Worm (Caenorhabditis elegans) whole organism, L4/young adult: ENCODE data around the gene clec-142.

ENCODE experiments used
- W03F9.2 ChIP-seq: fragments of 150-350 bp; optimal IDR thresholded peaks from 2 replicates; lab custom pipeline; 2014; ENCODE audit warnings: missing biosample characterization, missing genetic modification characterization
- dao-5 ChIP-seq: sonication (generic microtip); optimal IDR thresholded peaks from 2 replicates; lab custom pipeline; 2016; ENCODE audit warnings: missing genotype, missing genetic modification characterization, moderate library complexity, missing compliant biosample characterization
- him-1 ChIP-seq: sonication (generic microtip); optimal IDR thresholded peaks from 2 replicates; lab custom pipeline; 2016; ENCODE audit warnings: missing genotype, missing genetic modification reagents, missing genetic modification characterization, missing compliant biosample characterization

ce11 chrII:8259674-8260073 is 18.8 kb upstream of the clec-142 start:
- TF ChIP-seq W03F9.2 (tag; lab: Kevin White, UChicago): no peak
- TF ChIP-seq him-1 (tag; lab: Kevin White, UChicago): no peak
- TF ChIP-seq dao-5 (tag; lab: Kevin White, UChicago): no peak
